Worm (Caenorhabditis elegans) whole organism, L3 larva: ENCODE data around the gene cee-1.

Source experiments
- R02D3.7 ChIP-seq: fragments of 150-350 bp; optimal IDR thresholded peaks from 2 replicates; lab custom pipeline; 2014; ENCODE audit warnings: missing biosample characterization, missing genetic modification characterization
- ZK546.5 ChIP-seq: sonication (generic microtip); optimal IDR thresholded peaks from 2 replicates; lab custom pipeline; 2017; ENCODE audit warnings: missing biosample characterization, missing genetic modification characterization
- aly-2 ChIP-seq: fragments of 150-350 bp; optimal IDR thresholded peaks from 2 replicates; lab custom pipeline; 2014; ENCODE audit warnings: missing biosample characterization, missing genetic modification characterization
- ama-1 ChIP-seq: fragments of 150-350 bp; optimal IDR thresholded peaks from 2 replicates; lab custom pipeline; 2018
- ceh-16 ChIP-seq: sonication (generic microtip); optimal IDR thresholded peaks from 2 replicates; lab custom pipeline; 2017; ENCODE audit warnings: missing biosample characterization, missing genetic modification characterization
- ceh-28 ChIP-seq: fragments of 150-350 bp; optimal IDR thresholded peaks from 2 replicates; lab custom pipeline; 2014; ENCODE audit warnings: missing biosample characterization, missing genetic modification reagents, missing genetic modification characterization
- ceh-82 ChIP-seq: fragments of 150-350 bp; optimal IDR thresholded peaks from 2 replicates; lab custom pipeline; 2014; ENCODE audit warnings: missing biosample characterization, missing genetic modification characterization
- daf-12 ChIP-seq: fragments of 150-350 bp; optimal IDR thresholded peaks from 2 replicates; lab custom pipeline; 2014; ENCODE audit warnings: missing biosample characterization, missing genetic modification reagents, missing genetic modification characterization
- egl-27 ChIP-seq: sonication (generic microtip); optimal IDR thresholded peaks from 4 replicates; lab custom pipeline; 2017; ENCODE audit warnings: missing biosample characterization, missing genetic modification reagents, missing genetic modification characterization
- egl-5 ChIP-seq: fragments of 150-350 bp; optimal IDR thresholded peaks from 2 replicates; lab custom pipeline; 2017; ENCODE audit warnings: missing biosample characterization, missing genetic modification reagents, missing genetic modification characterization, inconsistent platforms
- elt-1 ChIP-seq: fragments of 150-350 bp; optimal IDR thresholded peaks from 2 replicates; lab custom pipeline; 2014; ENCODE audit warnings: missing biosample characterization, missing genetic modification characterization
- elt-2 ChIP-seq: sonication (generic microtip); optimal IDR thresholded peaks from 2 replicates; lab custom pipeline; 2016; ENCODE audit warnings: missing genetic modification reagents, mild to moderate bottlenecking, missing genetic modification characterization, missing compliant biosample characterization
- elt-3 ChIP-seq, 3 experiments: fragments of 150-350 bp in 1 of 3; sonication (generic microtip) in 2 of 3; optimal IDR thresholded peaks; 2 replicates in 2 of 3; 4 replicates in 1 of 3; lab custom pipeline; 2014 to 2017; ENCODE audit warnings: missing biosample characterization in 3 of 3, missing genetic modification characterization in 3 of 3
- eor-1 ChIP-seq, 2 experiments: fragments of 150-350 bp; optimal IDR thresholded peaks; 2 replicates each; lab custom pipeline; 2014 to 2018; ENCODE audit warnings: missing biosample characterization in 2 of 2, missing genetic modification characterization in 2 of 2
- fkh-10 ChIP-seq: sonication (generic microtip); optimal IDR thresholded peaks from 2 replicates; lab custom pipeline; 2017; ENCODE audit warnings: missing biosample characterization, missing genetic modification reagents, missing genetic modification characterization
- fkh-2 ChIP-seq: fragments of 150-350 bp; optimal IDR thresholded peaks from 2 replicates; lab custom pipeline; 2014; ENCODE audit warnings: missing biosample characterization, missing genetic modification reagents, missing genetic modification characterization
- fos-1 ChIP-seq: fragments of 150-350 bp; optimal IDR thresholded peaks from 2 replicates; lab custom pipeline; 2014; ENCODE audit warnings: missing biosample characterization, missing genetic modification characterization
- hmg-11 ChIP-seq: sonication (generic microtip); optimal IDR thresholded peaks from 2 replicates; lab custom pipeline; 2016; ENCODE audit warnings: missing genetic modification characterization, missing compliant biosample characterization
- jun-1 ChIP-seq: fragments of 150-350 bp; optimal IDR thresholded peaks from 2 replicates; lab custom pipeline; 2014; ENCODE audit warnings: missing biosample characterization, missing genetic modification reagents, missing genetic modification characterization
- lin-15B ChIP-seq: fragments of 150-350 bp; optimal IDR thresholded peaks from 2 replicates; lab custom pipeline; 2014; ENCODE audit warnings: missing biosample characterization, missing genetic modification characterization
- lin-39 ChIP-seq: fragments of 150-350 bp; optimal IDR thresholded peaks from 2 replicates; lab custom pipeline; 2018; ENCODE audit warnings: missing biosample characterization, missing genetic modification reagents, missing genetic modification characterization
- lsy-12 ChIP-seq: sonication (generic microtip); optimal IDR thresholded peaks from 2 replicates; lab custom pipeline; 2016; ENCODE audit warnings: mild to moderate bottlenecking, missing genetic modification characterization, missing compliant biosample characterization
- mml-1 ChIP-seq: fragments of 150-350 bp; sonication (generic microtip); optimal IDR thresholded peaks from 3 replicates; lab custom pipeline; 2014; ENCODE audit warnings: missing biosample characterization, missing genetic modification characterization
- nhr-11 ChIP-seq: fragments of 150-350 bp; optimal IDR thresholded peaks from 2 replicates; lab custom pipeline; 2014; ENCODE audit warnings: missing biosample characterization, missing genetic modification characterization
- nhr-23 ChIP-seq: fragments of 150-350 bp; optimal IDR thresholded peaks from 2 replicates; lab custom pipeline; 2014; ENCODE audit warnings: missing biosample characterization, missing genetic modification reagents, missing genetic modification characterization
- nhr-25 ChIP-seq: sonication (generic microtip); optimal IDR thresholded peaks from 2 replicates; lab custom pipeline; 2017; ENCODE audit warnings: missing biosample characterization, missing genetic modification characterization
- nhr-28 ChIP-seq: fragments of 150-350 bp; optimal IDR thresholded peaks from 2 replicates; lab custom pipeline; 2014; ENCODE audit warnings: missing biosample characterization, missing genetic modification characterization
- nhr-43 ChIP-seq: sonication (generic microtip); optimal IDR thresholded peaks from 2 replicates; lab custom pipeline; 2016; ENCODE audit warnings: mild to moderate bottlenecking, missing genetic modification characterization, missing compliant biosample characterization; ENCODE audit not compliant: poor library complexity, severe bottlenecking
- nhr-67 ChIP-seq: fragments of 150-350 bp; optimal IDR thresholded peaks from 2 replicates; lab custom pipeline; 2014; ENCODE audit warnings: missing biosample characterization, missing genetic modification characterization
- nhr-76 ChIP-seq: fragments of 150-350 bp; sonication (generic microtip); optimal IDR thresholded peaks from 5 replicates; lab custom pipeline; 2014; ENCODE audit warnings: missing biosample characterization, missing genetic modification characterization
- pha-4 ChIP-seq: fragments of 150-350 bp; optimal IDR thresholded peaks from 2 replicates; lab custom pipeline; 2014; ENCODE audit warnings: missing biosample characterization, missing genetic modification reagents, missing genetic modification characterization
- pqm-1 ChIP-seq: fragments of 150-350 bp; optimal IDR thresholded peaks from 2 replicates; lab custom pipeline; 2017; ENCODE audit warnings: missing biosample characterization, missing genetic modification characterization, inconsistent platforms
- sea-2 ChIP-seq: fragments of 150-350 bp; sonication (generic microtip); optimal IDR thresholded peaks from 4 replicates; lab custom pipeline; 2014; ENCODE audit warnings: missing biosample characterization, missing genetic modification reagents, missing genetic modification characterization
- skn-1 ChIP-seq: fragments of 150-350 bp; optimal IDR thresholded peaks from 2 replicates; lab custom pipeline; 2014; ENCODE audit warnings: missing biosample characterization, missing genetic modification characterization
- snpc-4 ChIP-seq: fragments of 150-350 bp; optimal IDR thresholded peaks from 2 replicates; lab custom pipeline; 2014; ENCODE audit warnings: missing biosample characterization, missing genetic modification characterization
- tbx-2 ChIP-seq: sonication (generic microtip); optimal IDR thresholded peaks from 2 replicates; lab custom pipeline; 2016; ENCODE audit warnings: mild to moderate bottlenecking, missing genetic modification characterization, missing compliant biosample characterization
- unc-39 ChIP-seq: sonication (generic microtip); optimal IDR thresholded peaks from 4 replicates; lab custom pipeline; 2017; ENCODE audit warnings: missing biosample characterization, missing genetic modification characterization
- unc-62 ChIP-seq: fragments of 150-350 bp; sonication (generic microtip); optimal IDR thresholded peaks from 4 replicates; lab custom pipeline; 2014; ENCODE audit warnings: missing biosample characterization, missing genetic modification reagents, missing genetic modification characterization
- zag-1 ChIP-seq: fragments of 150-350 bp; optimal IDR thresholded peaks from 2 replicates; lab custom pipeline; 2014; ENCODE audit warnings: missing biosample characterization, missing genetic modification characterization
- ztf-11 ChIP-seq: fragments of 150-350 bp; optimal IDR thresholded peaks from 2 replicates; lab custom pipeline; 2014; ENCODE audit warnings: missing biosample characterization, missing genetic modification characterization
- ztf-4 ChIP-seq: fragments of 150-350 bp; optimal IDR thresholded peaks from 2 replicates; lab custom pipeline; 2014; ENCODE audit warnings: missing biosample characterization, missing genetic modification characterization

Gene cee-1

ce11 chrIII:4906365-4906764, 6.1 kb upstream of the cee-1 start:
- no peak for TF ChIP-seq egl-27 (tag; lab: Kevin White, UChicago)
- no peak for TF ChIP-seq sea-2 (GFP tag; lab: Kevin White, UChicago)
- no peak for TF ChIP-seq nhr-67 (tag; lab: Kevin White, UChicago)
- peak; percentile 24 for TF ChIP-seq pha-4 (tag; lab: Kevin White, UChicago)
- TF ChIP-seq ceh-28 (tag; lab: Kevin White, UChicago): no peak
- TF ChIP-seq egl-5 (tag; lab: Kevin White, UChicago): no peak
- no peak for TF ChIP-seq skn-1 (tag; lab: Kevin White, UChicago)
- TF ChIP-seq jun-1 (tag; lab: Kevin White, UChicago): peak; percentile 44
- no peak for TF ChIP-seq unc-62
- TF ChIP-seq ama-1: no peak
- no peak for TF ChIP-seq nhr-23 (tag; lab: Kevin White, UChicago)
- no peak for TF ChIP-seq daf-12 (tag; lab: Kevin White, UChicago)
- TF ChIP-seq fos-1: no peak
- TF ChIP-seq elt-2: peak; percentile 64
- TF ChIP-seq ztf-11 (tag; lab: Kevin White, UChicago): no peak
- no peak for TF ChIP-seq ztf-4 (tag; lab: Kevin White, UChicago)
- TF ChIP-seq lin-15B: no peak
- peak; percentile 2 for TF ChIP-seq pqm-1
- TF ChIP-seq aly-2: no peak
- TF ChIP-seq mml-1: no peak
- TF ChIP-seq lin-39 (tag; lab: Kevin White, UChicago): no peak
- no peak for TF ChIP-seq ceh-82 (tag; lab: Kevin White, UChicago)
- TF ChIP-seq nhr-25 (tag; lab: Kevin White, UChicago): no peak
- peak in 1 of 3 experiments; percentile 40 for TF ChIP-seq elt-3 (tag; optimal IDR thresholded peaks at IDR 0.05; lab: Kevin White, UChicago)
- no peak for TF ChIP-seq fkh-2 (tag; lab: Kevin White, UChicago)
- no peak for TF ChIP-seq R02D3.7 (tag; lab: Kevin White, UChicago)
- no peak for TF ChIP-seq ceh-16
- no peak for TF ChIP-seq lsy-12 (tag; lab: Kevin White, UChicago)
- peak; percentile 26 for TF ChIP-seq snpc-4 (tag; lab: Kevin White, UChicago)
- TF ChIP-seq fkh-10: no peak
- no peak for TF ChIP-seq nhr-76 (tag; lab: Kevin White, UChicago)
- no peak for TF ChIP-seq ZK546.5 (tag; lab: Kevin White, UChicago)
- no peak for TF ChIP-seq unc-39 (tag; lab: Kevin White, UChicago)
- no peak for TF ChIP-seq zag-1 (tag; lab: Kevin White, UChicago)
- no peak for TF ChIP-seq nhr-28 (tag; lab: Kevin White, UChicago)

ce11 chrIII:4906896-4907295, 5.6 kb upstream of the cee-1 start, which contains the start of gene rom-1:
rom-1 (plus strand) TSS chrIII:4907196.
- TF ChIP-seq elt-1 (tag; lab: Kevin White, UChicago) (no peak), hmg-11 (no peak), nhr-23 (tag; lab: Kevin White, UChicago) (no peak), ama-1 (no peak)

ce11 chrIII:4909938-4910337, 2.6 kb upstream of the cee-1 start, which contains the start of gene F26F4.12:
F26F4.12 (minus strand) TSS chrIII:4910038.
- no peak for TF ChIP-seq nhr-43 (tag; lab: Kevin White, UChicago)
- no peak for TF ChIP-seq nhr-11 (tag; lab: Kevin White, UChicago)

ce11 chrIII:4910956-4911355, 1.5 kb upstream of the cee-1 start, which contains the start of gene F26F4.2:
F26F4.2 (plus strand) TSS chrIII:4911256.
- TF ChIP-seq elt-1 (tag; lab: Kevin White, UChicago) (no peak), egl-5 (tag; lab: Kevin White, UChicago) (no peak), mml-1 (no peak), elt-3 (tag; optimal IDR thresholded peaks at IDR 0.05; lab: Kevin White, UChicago) (no peak), nhr-76 (tag; lab: Kevin White, UChicago) (no peak), nhr-67 (tag; lab: Kevin White, UChicago) (no peak), ztf-11 (tag; lab: Kevin White, UChicago) (no peak), eor-1 (tag; optimal IDR thresholded peaks at IDR 0.05; lab: Kevin White, UChicago) (no peak), daf-12 (tag; lab: Kevin White, UChicago) (no peak), nhr-25 (tag; lab: Kevin White, UChicago) (no peak), tbx-2 (no peak), ceh-82 (tag; lab: Kevin White, UChicago) (no peak), elt-2 (no peak), nhr-28 (tag; lab: Kevin White, UChicago) (no peak), pqm-1 (no peak), nhr-43 (tag; lab: Kevin White, UChicago) (no peak), pha-4 (tag; lab: Kevin White, UChicago) (no peak), fkh-10 (no peak), egl-27 (tag; lab: Kevin White, UChicago) (no peak)
